Fruit fly (Drosophila melanogaster) whole organism, embryonic: Measurements from ENCODE around the gene Shaw.
A peak's percentile ranks its signal among the peaks of the same experiment; 100 is the strongest.

ENCODE experiments used
- B-H1 ChIP-seq: fragments of 200-800 bp; sonication (Bioruptor generic); IDR thresholded peaks from 3 replicates; pipeline ENCODE4 v1.3.6; 2022; ENCODE audit warnings: missing biosample characterization, missing genetic modification characterization
- CG11093 ChIP-seq: fragments of 200-800 bp; sonication (Bioruptor generic); IDR thresholded peaks from 3 replicates; pipeline ENCODE4 v1.3.6; 2022; ENCODE audit warnings: missing biosample characterization, missing genetic modification characterization
- CG11456 ChIP-seq: fragments of 200-800 bp; sonication (Bioruptor generic); IDR thresholded peaks from 3 replicates; pipeline ENCODE4 v1.3.6; 2022; ENCODE audit warnings: missing biosample characterization, missing genetic modification characterization
- CG12744 ChIP-seq: fragments of 200-800 bp; sonication (Bioruptor generic); optimal IDR thresholded peaks from 2 replicates; lab custom pipeline; 2016; ENCODE audit warnings: missing biosample characterization, missing genetic modification characterization
- CG13894 ChIP-seq: fragments of 200-800 bp; sonication (Bioruptor generic); optimal IDR thresholded peaks from 3 replicates; lab custom pipeline; 2018; ENCODE audit warnings: missing biosample characterization, mild to moderate bottlenecking, missing genetic modification characterization, moderate library complexity
- CG15073 ChIP-seq: fragments of 200-800 bp; sonication (Bioruptor generic); optimal IDR thresholded peaks from 2 replicates; lab custom pipeline; 2016; ENCODE audit warnings: missing biosample characterization, missing genetic modification characterization
- CG17568 ChIP-seq: fragments of 200-800 bp; sonication (Bioruptor generic); optimal IDR thresholded peaks from 2 replicates; lab custom pipeline; 2018; ENCODE audit warnings: missing biosample characterization, mild to moderate bottlenecking, missing genetic modification characterization, moderate library complexity
- CG30431 ChIP-seq: fragments of 200-800 bp; sonication (Bioruptor generic); optimal IDR thresholded peaks from 2 replicates; lab custom pipeline; 2017; ENCODE audit warnings: missing biosample characterization, missing genetic modification characterization
- CG3726 ChIP-seq: fragments of 200-800 bp; sonication (Bioruptor generic); IDR thresholded peaks from 3 replicates; pipeline ENCODE4, ENCODE4 v1.3.6; 2022; ENCODE audit warnings: missing biosample characterization, missing genetic modification characterization
- CG5245 ChIP-seq: fragments of 200-800 bp; sonication (Bioruptor generic); optimal IDR thresholded peaks from 3 replicates; lab custom pipeline; 2016; ENCODE audit warnings: missing biosample characterization, missing genetic modification characterization
- CG6689 ChIP-seq: fragments of 200-800 bp; sonication (Bioruptor generic); IDR thresholded peaks from 2 replicates; pipeline ENCODE4 v1.3.6; 2022; ENCODE audit warnings: missing biosample characterization, missing genetic modification characterization
- CG6791 ChIP-seq: fragments of 200-800 bp; sonication (Bioruptor generic); IDR thresholded peaks from 3 replicates; pipeline ENCODE4 v1.3.6; 2022; ENCODE audit warnings: missing biosample characterization, missing genetic modification characterization; ENCODE audit not compliant: partially characterized antibody
- CG6813 ChIP-seq: fragments of 200-800 bp; sonication (Bioruptor generic); optimal IDR thresholded peaks from 2 replicates; lab custom pipeline; 2017; ENCODE audit warnings: missing biosample characterization, missing genetic modification characterization, mild to moderate bottlenecking, moderate library complexity, missing genetic modification reagents
- CG6854 ChIP-seq: fragments of 200-800 bp; sonication (Bioruptor generic); optimal IDR thresholded peaks from 3 replicates; lab custom pipeline; 2017; ENCODE audit warnings: missing biosample characterization, mild to moderate bottlenecking, missing genetic modification characterization
- CG8281 ChIP-seq: fragments of 200-800 bp; sonication (Bioruptor generic); optimal IDR thresholded peaks from 2 replicates; lab custom pipeline; 2018; ENCODE audit warnings: missing biosample characterization, mild to moderate bottlenecking, missing genetic modification characterization, moderate library complexity
- CG9797 ChIP-seq: fragments of 200-800 bp; sonication (Bioruptor generic); optimal IDR thresholded peaks from 3 replicates; lab custom pipeline; 2018; ENCODE audit warnings: missing biosample characterization, mild to moderate bottlenecking, missing genetic modification characterization
- Dek ChIP-seq: fragments of 200-800 bp; sonication (Bioruptor generic); optimal IDR thresholded peaks from 3 replicates; lab custom pipeline; 2019; ENCODE audit warnings: missing biosample characterization, mild to moderate bottlenecking, missing genetic modification characterization, moderate library complexity
- Doc3 ChIP-seq: fragments of 200-800 bp; sonication (Bioruptor generic); IDR thresholded peaks from 3 replicates; pipeline ENCODE4 v1.3.6; 2022; ENCODE audit warnings: missing biosample characterization, missing genetic modification characterization; ENCODE audit not compliant: partially characterized antibody
- Fer3 ChIP-seq: fragments of 200-800 bp; sonication (Bioruptor generic); optimal IDR thresholded peaks from 2 replicates; lab custom pipeline; 2018; ENCODE audit warnings: missing biosample characterization, mild to moderate bottlenecking, missing genetic modification characterization, moderate library complexity
- Hey ChIP-seq: fragments of 200-800 bp; sonication (Bioruptor generic); optimal IDR thresholded peaks from 3 replicates; lab custom pipeline; 2018; ENCODE audit warnings: missing biosample characterization, mild to moderate bottlenecking, missing genetic modification characterization
- Hr3 ChIP-seq: fragments of 200-800 bp; sonication (Bioruptor generic); optimal IDR thresholded peaks from 3 replicates; lab custom pipeline; 2016; ENCODE audit warnings: missing biosample characterization, missing genetic modification characterization
- Neu2 ChIP-seq: fragments of 200-800 bp; sonication (Bioruptor generic); optimal IDR thresholded peaks from 3 replicates; lab custom pipeline; 2016; ENCODE audit warnings: missing biosample characterization, missing genetic modification characterization, borderline replicate concordance
- Nf-YB ChIP-seq: fragments of 200-800 bp; sonication (Bioruptor generic); optimal IDR thresholded peaks from 3 replicates; lab custom pipeline; 2019; ENCODE audit warnings: missing biosample characterization, mild to moderate bottlenecking, missing genetic modification characterization, moderate library complexity
- Oaz ChIP-seq: fragments of 200-800 bp; sonication (Bioruptor generic); IDR thresholded peaks from 2 replicates; pipeline ENCODE4 v1.3.6; 2022; ENCODE audit warnings: missing biosample characterization, missing genetic modification characterization
- Sox102F ChIP-seq: fragments of 200-800 bp; sonication (Bioruptor generic); optimal IDR thresholded peaks from 2 replicates; lab custom pipeline; 2018; ENCODE audit warnings: missing biosample characterization, mild to moderate bottlenecking, missing genetic modification characterization, moderate library complexity
- Spps ChIP-seq: fragments of 200-800 bp; sonication (Bioruptor generic); optimal IDR thresholded peaks from 2 replicates; lab custom pipeline; 2018; ENCODE audit warnings: missing biosample characterization, mild to moderate bottlenecking, missing genetic modification characterization
- Xbp1 ChIP-seq: fragments of 200-800 bp; sonication (Bioruptor generic); optimal IDR thresholded peaks from 3 replicates; lab custom pipeline; 2016; ENCODE audit warnings: missing biosample characterization, mild to moderate bottlenecking, missing genetic modification characterization
- ac ChIP-seq: fragments of 200-800 bp; sonication (Bioruptor generic); optimal IDR thresholded peaks from 3 replicates; lab custom pipeline; 2017; ENCODE audit warnings: missing biosample characterization, mild to moderate bottlenecking, missing genetic modification characterization
- ase ChIP-seq: fragments of 200-800 bp; sonication (Bioruptor generic); IDR thresholded peaks from 3 replicates; pipeline ENCODE4 v1.3.6; 2022; ENCODE audit warnings: missing biosample characterization, missing genetic modification characterization
- btn ChIP-seq: fragments of 200-800 bp; sonication (Bioruptor generic); optimal IDR thresholded peaks from 2 replicates; lab custom pipeline; 2016; ENCODE audit warnings: missing biosample characterization, missing genetic modification characterization
- crc ChIP-seq: fragments of 200-800 bp; sonication (Bioruptor generic); optimal IDR thresholded peaks from 2 replicates; lab custom pipeline; 2016; ENCODE audit warnings: missing biosample characterization, missing genetic modification characterization
- croc ChIP-seq: fragments of 200-800 bp; sonication (Bioruptor generic); conservative IDR thresholded peaks from 3 replicates; pipeline ENCODE4 v1.3.6; 2022; ENCODE audit warnings: missing biosample characterization, missing genetic modification characterization
- cwo ChIP-seq: fragments of 200-800 bp; sonication (Bioruptor generic); optimal IDR thresholded peaks from 3 replicates; lab custom pipeline; 2017; ENCODE audit warnings: missing biosample characterization, missing genetic modification characterization, mild to moderate bottlenecking, moderate library complexity, missing genetic modification reagents
- dysf ChIP-seq: fragments of 200-800 bp; sonication (Bioruptor generic); IDR thresholded peaks from 3 replicates; pipeline ENCODE4 v1.3.6; 2022; ENCODE audit warnings: missing biosample characterization, missing genetic modification characterization
- emc ChIP-seq: fragments of 200-800 bp; sonication (Bioruptor generic); optimal IDR thresholded peaks from 2 replicates; lab custom pipeline; 2016; ENCODE audit warnings: missing biosample characterization, missing genetic modification characterization
- esg ChIP-seq: fragments of 200-800 bp; sonication (Bioruptor generic); conservative IDR thresholded peaks from 2 replicates; pipeline ENCODE4 v1.3.6; 2022; ENCODE audit warnings: missing biosample characterization, missing genetic modification characterization
- eyg ChIP-seq: fragments of 200-800 bp; sonication (Bioruptor generic); optimal IDR thresholded peaks from 3 replicates; lab custom pipeline; 2016; ENCODE audit warnings: missing biosample characterization, missing genetic modification characterization
- fu2 ChIP-seq: fragments of 200-800 bp; sonication (Bioruptor generic); optimal IDR thresholded peaks from 2 replicates; lab custom pipeline; 2016; ENCODE audit warnings: missing biosample characterization, missing genetic modification characterization
- gcm2 ChIP-seq: fragments of 200-800 bp; sonication (Bioruptor generic); optimal IDR thresholded peaks from 2 replicates; lab custom pipeline; 2016; ENCODE audit warnings: missing biosample characterization, missing genetic modification characterization
- jumu ChIP-seq: fragments of 200-800 bp; sonication (Bioruptor generic); optimal IDR thresholded peaks from 3 replicates; lab custom pipeline; 2016; ENCODE audit warnings: missing biosample characterization, missing genetic modification characterization
- lilli ChIP-seq: fragments of 200-800 bp; sonication (Bioruptor generic); optimal IDR thresholded peaks from 3 replicates; lab custom pipeline; 2016; ENCODE audit warnings: missing biosample characterization, missing genetic modification characterization
- oc ChIP-seq: fragments of 200-800 bp; sonication (Bioruptor generic); optimal IDR thresholded peaks from 2 replicates; lab custom pipeline; 2018; ENCODE audit warnings: missing biosample characterization, mild to moderate bottlenecking, missing genetic modification characterization, moderate library complexity
- org-1 ChIP-seq: fragments of 200-800 bp; sonication (Bioruptor generic); optimal IDR thresholded peaks from 2 replicates; lab custom pipeline; 2017; ENCODE audit warnings: missing biosample characterization, missing genetic modification characterization
- otp ChIP-seq: fragments of 200-800 bp; sonication (Bioruptor generic); IDR thresholded peaks from 3 replicates; pipeline ENCODE4, ENCODE4 v1.3.6; 2022; ENCODE audit warnings: missing biosample characterization, missing genetic modification characterization
- psq ChIP-seq: fragments of 200-800 bp; sonication (Bioruptor generic); optimal IDR thresholded peaks from 2 replicates; lab custom pipeline; 2017; ENCODE audit warnings: missing biosample characterization, missing genetic modification characterization
- ranshi ChIP-seq: fragments of 200-800 bp; sonication (Bioruptor generic); IDR thresholded peaks from 2 replicates; pipeline ENCODE4 v1.3.6; 2022; ENCODE audit warnings: missing biosample characterization, missing genetic modification characterization
- row ChIP-seq: fragments of 200-800 bp; sonication (Bioruptor generic); IDR thresholded peaks from 3 replicates; pipeline ENCODE4 v1.3.6; 2022; ENCODE audit warnings: missing biosample characterization, missing genetic modification characterization
- twi ChIP-seq: fragments of 200-800 bp; optimal IDR thresholded peaks from 2 replicates; lab custom pipeline; 2019; ENCODE audit warnings: missing biosample characterization, mild to moderate bottlenecking, missing genetic modification characterization, moderate library complexity
- unpg ChIP-seq: fragments of 200-800 bp; sonication (Bioruptor generic); optimal IDR thresholded peaks from 3 replicates; lab custom pipeline; 2018; ENCODE audit warnings: missing biosample characterization, mild to moderate bottlenecking, missing genetic modification characterization, moderate library complexity
- vfl ChIP-seq: fragments of 200-800 bp; sonication (Bioruptor generic); optimal IDR thresholded peaks from 2 replicates; lab custom pipeline; 2016; ENCODE audit warnings: missing biosample characterization, missing genetic modification characterization
- zf30C ChIP-seq: fragments of 200-800 bp; sonication (Bioruptor generic); optimal IDR thresholded peaks from 3 replicates; lab custom pipeline; 2018; ENCODE audit warnings: missing biosample characterization, mild to moderate bottlenecking, missing genetic modification characterization

The Shaw gene

DNA sequence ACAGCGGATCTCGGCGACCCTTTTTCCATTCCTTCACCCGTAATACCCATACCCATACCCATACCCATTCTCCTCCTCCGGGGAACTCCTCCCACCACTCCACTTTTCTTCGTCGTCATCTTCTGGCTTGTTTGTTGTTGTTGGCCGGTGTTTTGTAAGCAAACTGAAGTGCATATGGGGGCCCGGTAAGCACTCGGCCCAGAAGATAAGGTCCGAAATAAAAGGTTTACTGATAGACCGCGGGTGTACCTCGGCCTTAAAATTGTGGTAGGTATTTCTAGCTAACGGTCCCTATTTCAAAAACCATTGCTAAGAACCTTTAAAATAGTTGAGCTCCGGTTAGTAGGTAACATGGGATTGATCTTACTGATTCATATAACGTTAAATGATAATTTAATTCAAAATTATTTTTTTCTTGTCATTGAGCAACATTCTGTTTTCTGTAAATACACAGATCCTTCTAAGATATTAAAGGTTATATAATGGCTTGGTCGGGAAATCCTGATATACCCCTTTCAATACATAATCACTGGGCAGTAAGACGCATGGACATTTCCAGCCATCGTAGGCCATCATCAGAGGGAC is 57.9 kb downstream of the Shaw start (continued):
- TF ChIP-seq vfl (GFP tag; lab: Kevin White, UChicago), result no peak
- TF ChIP-seq otp, result no peak; the same call in 2 of the 3 replicates
- TF ChIP-seq CG11456, result peak; percentile 53; the same call in 1 of the 3 replicates
- no peak for TF ChIP-seq CG15073 (GFP tag; lab: Kevin White, UChicago)
- TF ChIP-seq CG6854 (GFP tag; lab: Kevin White, UChicago), result no peak
- TF ChIP-seq Neu2 (GFP tag; lab: Kevin White, UChicago), result no peak
- TF ChIP-seq org-1 (GFP tag; lab: Kevin White, UChicago), result peak; percentile 68
- TF ChIP-seq crc (GFP tag; lab: Kevin White, UChicago), result no peak
- TF ChIP-seq dysf (GFP tag; lab: Robert Waterston, UW), result peak; percentile 32; the same call in 1 of the 3 replicates
- no peak for TF ChIP-seq CG3726
- no peak for TF ChIP-seq esg (GFP tag; lab: Robert Waterston, UW)
- no peak for TF ChIP-seq Dek (tag; lab: Kevin White, UChicago)
- peak; percentile 47 for TF ChIP-seq twi (tag; lab: Kevin White, UChicago)
- peak; percentile 83 for TF ChIP-seq row
- peak; percentile 10 for TF ChIP-seq Hr3 (GFP tag; lab: Kevin White, UChicago)
- no peak for TF ChIP-seq CG6791
- TF ChIP-seq Xbp1 (GFP tag; lab: Kevin White, UChicago), result peak; percentile 31
- TF ChIP-seq Fer3 (tag; lab: Kevin White, UChicago), result no peak
- TF ChIP-seq zf30C (GFP tag; lab: Kevin White, UChicago), result no peak
- TF ChIP-seq fu2 (GFP tag; lab: Kevin White, UChicago), result no peak
- TF ChIP-seq Nf-YB, result peak; percentile 23
- no peak for TF ChIP-seq gcm2
- no peak for TF ChIP-seq CG13894 (tag; lab: Kevin White, UChicago)
- peak; percentile 51 for TF ChIP-seq Sox102F (GFP tag; lab: Kevin White, UChicago)
- TF ChIP-seq Doc3 (GFP tag; lab: Robert Waterston, UW), result no peak
- TF ChIP-seq CG11093 (GFP tag; lab: Robert Waterston, UW), result no peak
- no peak for TF ChIP-seq btn (GFP tag; lab: Kevin White, UChicago)
- no peak for TF ChIP-seq CG17568
- peak; percentile 77 for TF ChIP-seq CG6689 (GFP tag; lab: Robert Waterston, UW)
- peak; percentile 40; the same call in 2 of the 3 replicates for TF ChIP-seq croc
- TF ChIP-seq unpg, result no peak
- TF ChIP-seq CG5245 (GFP tag; lab: Kevin White, UChicago), result peak; percentile 24
- TF ChIP-seq oc, result no peak
- TF ChIP-seq emc (GFP tag; lab: Kevin White, UChicago), result no peak
- TF ChIP-seq CG6813 (GFP tag; lab: Kevin White, UChicago), result no peak
- TF ChIP-seq psq (GFP tag; lab: Kevin White, UChicago), result no peak
- 0 out of 3 replicates have a peak, but pooled peaks have one; percentile 7 for TF ChIP-seq ase (GFP tag; lab: Robert Waterston, UW)
- no peak for TF ChIP-seq CG9797 (GFP tag; lab: Kevin White, UChicago)
- no peak for TF ChIP-seq ranshi
- TF ChIP-seq CG8281 (tag; lab: Kevin White, UChicago), result no peak
- peak; percentile 38 for TF ChIP-seq jumu
- no peak for TF ChIP-seq Oaz
- peak; percentile 27 for TF ChIP-seq lilli (GFP tag; lab: Kevin White, UChicago)
- TF ChIP-seq eyg (GFP tag; lab: Kevin White, UChicago), result no peak
- TF ChIP-seq CG12744 (GFP tag; lab: Kevin White, UChicago), result no peak
- TF ChIP-seq ac (GFP tag; lab: Kevin White, UChicago), result no peak
- TF ChIP-seq CG30431 (GFP tag; lab: Kevin White, UChicago), result peak; percentile 61
- TF ChIP-seq cwo (GFP tag; lab: Kevin White, UChicago), result no peak
- no peak for TF ChIP-seq B-H1 (GFP tag; lab: Robert Waterston, UW)
- peak; percentile 16 for TF ChIP-seq Spps
- TF ChIP-seq Hey, result no peak
